Worm (Caenorhabditis elegans) whole organism, L1 larva: Measurements from ENCODE around the gene F07C6.2.

Experiments
- ama-1 ChIP-seq: fragments of 150-350 bp; optimal IDR thresholded peaks from 2 replicates; lab custom pipeline; 2014
- egl-13 ChIP-seq: sonication (generic microtip); optimal IDR thresholded peaks from 2 replicates; lab custom pipeline; 2016; ENCODE audit warnings: missing genotype, missing genetic modification reagents, missing genetic modification characterization, missing compliant biosample characterization
- egl-27 ChIP-seq, 2 experiments: fragments of 150-350 bp in 1 of 2; sonication (generic microtip); optimal IDR thresholded peaks; 3 replicates each; lab custom pipeline; 2017 to 2018; ENCODE audit warnings: missing biosample characterization in 2 of 2, missing genetic modification characterization in 2 of 2, missing genetic modification reagents in 2 of 2
- ets-5 ChIP-seq: fragments of 200-800 bp; sonication (Bioruptor generic); IDR thresholded peaks from 2 replicates; pipeline ENCODE4 v1.3.6; 2022; ENCODE audit warnings: missing genetic modification characterization, missing compliant biosample characterization
- fkh-10 ChIP-seq: sonication (generic microtip); optimal IDR thresholded peaks from 2 replicates; lab custom pipeline; 2017; ENCODE audit warnings: missing biosample characterization, missing genetic modification reagents, missing genetic modification characterization
- fos-1 ChIP-seq: fragments of 150-350 bp; optimal IDR thresholded peaks from 2 replicates; lab custom pipeline; 2014; ENCODE audit warnings: missing biosample characterization, missing genetic modification characterization
- lin-35 ChIP-seq, 2 experiments: fragments of 150-350 bp; optimal IDR thresholded peaks; 2 replicates each; lab custom pipeline; 2014; ENCODE audit warnings: missing biosample characterization in 2 of 2, missing genetic modification characterization in 2 of 2, missing genetic modification reagents in 2 of 2
- nhr-71 ChIP-seq: sonication (generic microtip); optimal IDR thresholded peaks from 2 replicates; lab custom pipeline; 2016; ENCODE audit warnings: mild to moderate bottlenecking, missing genetic modification characterization, moderate library complexity, missing compliant biosample characterization
- nhr-90 ChIP-seq: sonication (generic microtip); optimal IDR thresholded peaks from 2 replicates; lab custom pipeline; 2016; ENCODE audit warnings: mild to moderate bottlenecking, missing genetic modification characterization, missing compliant biosample characterization; ENCODE audit not compliant: poor library complexity
- snpc-4 ChIP-seq: fragments of 150-350 bp; optimal IDR thresholded peaks from 2 replicates; lab custom pipeline; 2014; ENCODE audit warnings: missing biosample characterization, missing genetic modification characterization
- sptf-1 ChIP-seq: fragments of 150-350 bp; optimal IDR thresholded peaks from 2 replicates; lab custom pipeline; 2014; ENCODE audit warnings: missing biosample characterization, missing genetic modification characterization
- unc-130 ChIP-seq: fragments of 150-350 bp; optimal IDR thresholded peaks from 2 replicates; lab custom pipeline; 2017; ENCODE audit warnings: missing biosample characterization, missing genetic modification characterization, inconsistent platforms

ce11 chrIV:12783165-12783564 is 7.8 kb upstream of the F07C6.2 start:
- TF ChIP-seq lin-35 (GFP tag; optimal IDR thresholded peaks at IDR 0.05; lab: Kevin White, UChicago) = no peak
- TF ChIP-seq sptf-1 (tag; lab: Kevin White, UChicago) = no peak
- no peak for TF ChIP-seq egl-13 (tag; lab: Kevin White, UChicago)
- no peak for TF ChIP-seq snpc-4 (tag; lab: Kevin White, UChicago)
- TF ChIP-seq fos-1 (tag; lab: Kevin White, UChicago) = no peak
- TF ChIP-seq unc-130 (tag; lab: Kevin White, UChicago) = no peak
- TF ChIP-seq ets-5 (GFP tag; lab: Robert Waterston, UW) = no peak
- TF ChIP-seq nhr-71 (tag; lab: Kevin White, UChicago) = no peak
- no peak for TF ChIP-seq nhr-90 (tag; lab: Kevin White, UChicago)
- TF ChIP-seq egl-27 (tag; optimal IDR thresholded peaks at IDR 0.05; lab: Kevin White, UChicago) = no peak
- no peak for TF ChIP-seq ama-1 (lab: Kevin White, UChicago)
- no peak for TF ChIP-seq fkh-10 (GFP tag; lab: Kevin White, UChicago)
